Worm (Caenorhabditis elegans) whole organism, L1 larva: ENCODE measurements around the gene R11H6.5.

ENCODE experiments used
- F16B12.6 ChIP-seq: fragments of 150-350 bp; optimal IDR thresholded peaks from 2 replicates; lab custom pipeline; 2014; ENCODE audit warnings: missing biosample characterization, missing genetic modification characterization
- aha-1 ChIP-seq: fragments of 150-350 bp; optimal IDR thresholded peaks from 2 replicates; lab custom pipeline; 2014; ENCODE audit warnings: missing biosample characterization, missing genetic modification characterization
- aly-2 ChIP-seq: fragments of 150-350 bp; optimal IDR thresholded peaks from 2 replicates; lab custom pipeline; 2014; ENCODE audit warnings: missing biosample characterization, missing genetic modification characterization
- blmp-1 ChIP-seq: fragments of 150-350 bp; optimal IDR thresholded peaks from 2 replicates; lab custom pipeline; 2014; ENCODE audit warnings: missing biosample characterization, missing genetic modification characterization
- ceh-8 ChIP-seq: fragments of 200-800 bp; sonication (Bioruptor generic); optimal IDR thresholded peaks from 2 replicates; lab custom pipeline; 2018; ENCODE audit warnings: mild to moderate bottlenecking, missing genetic modification characterization, moderate library complexity, missing compliant biosample characterization
- ceh-88 ChIP-seq: fragments of 200-800 bp; sonication (Bioruptor generic); IDR thresholded peaks from 2 replicates; pipeline ENCODE4 v1.3.6; 2022; ENCODE audit warnings: missing genetic modification characterization, missing compliant biosample characterization
- lin-14 ChIP-seq: fragments of 200-800 bp; sonication (Bioruptor generic); optimal IDR thresholded peaks from 2 replicates; lab custom pipeline; 2018; ENCODE audit warnings: mild to moderate bottlenecking, missing genetic modification characterization, moderate library complexity, missing compliant biosample characterization
- mef-2 ChIP-seq: fragments of 150-350 bp; optimal IDR thresholded peaks from 2 replicates; lab custom pipeline; 2014; ENCODE audit warnings: missing biosample characterization, missing genetic modification characterization
- nhr-12 ChIP-seq: sonication (generic microtip); optimal IDR thresholded peaks from 2 replicates; lab custom pipeline; 2017; ENCODE audit warnings: missing biosample characterization, missing genetic modification characterization
- nhr-77 ChIP-seq: fragments of 150-350 bp; optimal IDR thresholded peaks from 2 replicates; lab custom pipeline; 2014; ENCODE audit warnings: missing biosample characterization, missing genetic modification characterization
- pag-3 ChIP-seq: sonication (generic microtip); optimal IDR thresholded peaks from 2 replicates; lab custom pipeline; 2017; ENCODE audit warnings: missing genetic modification characterization, mild to moderate bottlenecking, missing compliant biosample characterization, antibody characterized with exemption, borderline replicate concordance; ENCODE audit not compliant: insufficient read depth
- pqm-1 ChIP-seq: sonication (generic microtip); optimal IDR thresholded peaks from 3 replicates; lab custom pipeline; 2017; ENCODE audit warnings: missing biosample characterization, missing genetic modification characterization
- snu-23 ChIP-seq: sonication (generic microtip); optimal IDR thresholded peaks from 2 replicates; lab custom pipeline; 2016; ENCODE audit warnings: missing genetic modification characterization, missing compliant biosample characterization
- swsn-7 ChIP-seq: sonication (generic microtip); optimal IDR thresholded peaks from 2 replicates; lab custom pipeline; 2016; ENCODE audit warnings: missing genetic modification characterization, missing compliant biosample characterization
- unc-86 ChIP-seq: sonication (generic microtip); optimal IDR thresholded peaks from 2 replicates; lab custom pipeline; 2016; ENCODE audit warnings: missing genetic modification characterization, missing compliant biosample characterization
- zag-1 ChIP-seq: fragments of 150-350 bp; optimal IDR thresholded peaks from 2 replicates; lab custom pipeline; 2014; ENCODE audit warnings: missing biosample characterization, missing genetic modification characterization

Gene R11H6.5

ce11 chrV:14562589-14562988, 49.4 kb downstream of the R11H6.5 start, which contains the start of gene C53A5.11:
C53A5.11 (plus strand) TSS chrV:14562889.
- no peak for TF ChIP-seq unc-86
- no peak for TF ChIP-seq nhr-12
- TF ChIP-seq snu-23 = no peak
- TF ChIP-seq aly-2 (tag; lab: Kevin White, UChicago) = no peak
- no peak for TF ChIP-seq nhr-77
- TF ChIP-seq zag-1 (tag; lab: Kevin White, UChicago) = no peak
- no peak for TF ChIP-seq ceh-88 (GFP tag; lab: Robert Waterston, UW)
- TF ChIP-seq blmp-1 (tag; lab: Kevin White, UChicago) = no peak
- TF ChIP-seq mef-2 (tag; lab: Kevin White, UChicago) = no peak
- TF ChIP-seq pag-3 (tag; lab: Kevin White, UChicago) = no peak
- TF ChIP-seq ceh-8 (GFP tag; lab: Kevin White, UChicago) = no peak
- TF ChIP-seq F16B12.6 (tag; lab: Kevin White, UChicago) = no peak
- TF ChIP-seq aha-1 = no peak
- TF ChIP-seq lin-14 (GFP tag; lab: Kevin White, UChicago) = no peak
- TF ChIP-seq swsn-7 = no peak
- TF ChIP-seq pqm-1 = no peak
